Worm (Caenorhabditis elegans): Measurements from ENCODE around the gene rpn-13.

DNA sequence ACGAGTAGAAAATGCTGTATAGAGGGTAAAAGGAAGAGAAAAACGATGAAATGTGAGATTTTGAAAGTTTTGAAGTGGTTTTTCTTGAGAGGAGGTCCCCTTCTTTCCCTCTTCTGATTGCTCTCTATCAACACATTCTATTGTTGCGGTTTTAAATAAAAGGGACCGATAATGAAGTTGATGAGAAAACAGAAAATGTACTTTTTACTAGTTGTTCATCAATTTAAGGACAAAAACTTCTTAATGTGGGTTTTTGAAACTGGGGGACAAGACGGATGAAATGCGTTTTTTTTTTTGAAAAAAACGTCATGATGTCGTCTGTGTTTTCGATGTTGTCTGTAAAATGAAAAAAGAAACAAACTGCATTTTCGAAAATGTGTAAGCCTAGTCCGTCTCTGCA is 24.9 kb downstream of the rpn-13 start:
- no peak for TF ChIP-seq swsn-7 (tag; optimal IDR thresholded peaks at IDR 0.05)
- no peak for TF ChIP-seq mep-1 (tag; optimal IDR thresholded peaks at IDR 0.05)
- TF ChIP-seq ama-1 (optimal IDR thresholded peaks at IDR 0.05): no peak
